Fruit fly (Drosophila melanogaster): ENCODE results near the gene nkd.
A peak's percentile ranks its signal among the peaks of the same experiment; 100 is the strongest.

nkd gene

dm6 chr3L:19062472-19063409, 17.5 kb upstream of the nkd start, which contains the start of the genes Ugt316A1 and Sfxn2 (continued):
- TF ChIP-seq Doc3 (GFP tag; IDR thresholded peaks at IDR 0.05; ENCODE audit: partially characterized antibody) (no peak), Meics (GFP tag; optimal IDR thresholded peaks at IDR 0.05) (peak; percentile 2), mirr (GFP tag; optimal IDR thresholded peaks at IDR 0.05) (peak; percentile 4), ems (GFP tag; optimal IDR thresholded peaks at IDR 0.05) (peak; percentile 31), amos (GFP tag; IDR thresholded peaks at IDR 0.05; ENCODE audit: partially characterized antibody) (peak; percentile 45; the same call in 1 of the 2 replicates), pho (GFP tag; optimal IDR thresholded peaks at IDR 0.05) (peak; percentile 71), lola (GFP tag; optimal IDR thresholded peaks at IDR 0.05) (peak in 2 of 3 experiments; percentile 35 to 62), CG17612 (GFP tag; IDR thresholded peaks at IDR 0.05) (no peak), tin (GFP tag; optimal IDR thresholded peaks at IDR 0.05) (peak; percentile 52), CG4404 (GFP tag; IDR thresholded peaks at IDR 0.05) (peak; percentile 48; the same call in 1 of the 2 replicates), zen2 (GFP tag; IDR thresholded peaks at IDR 0.05; ENCODE audit: partially characterized antibody) (no peak), CG13424 (tag; optimal IDR thresholded peaks at IDR 0.05) (peak; percentile 54), cato (GFP tag; optimal IDR thresholded peaks at IDR 0.05; ENCODE audit: borderline replicate concordance) (no peak), Fer1 (GFP tag; optimal IDR thresholded peaks at IDR 0.05) (peak; percentile 9), sisA (GFP tag; IDR thresholded peaks at IDR 0.05) (peak; percentile 38), CG7839 (tag; optimal IDR thresholded peaks at IDR 0.05) (peak; percentile 24), zen (tag; optimal IDR thresholded peaks at IDR 0.05) (peak; percentile 21), Mad (GFP tag; optimal IDR thresholded peaks at IDR 0.05) (peak; percentile 36), CG15269 (tag; optimal IDR thresholded peaks at IDR 0.05) (peak; percentile 2), CG17568 (GFP tag; optimal IDR thresholded peaks at IDR 0.05) (peak; percentile 40), CG1603 (tag; optimal IDR thresholded peaks at IDR 0.05) (peak; percentile 79), disco-r (GFP tag; optimal IDR thresholded peaks at IDR 0.05) (no peak), bbx (GFP tag; IDR thresholded peaks at IDR 0.05; ENCODE audit: partially characterized antibody) (0 out of 2 replicates have a peak, but pooled peaks have one; percentile 12), HHEX (GFP tag; optimal IDR thresholded peaks at IDR 0.05) (no peak), prd (optimal IDR thresholded peaks at IDR 0.05) (no peak), prd (GFP tag; IDR thresholded peaks at IDR 0.05) (peak; percentile 50; the same call in 1 of the 3 replicates), inv (GFP tag; IDR thresholded peaks at IDR 0.05; ENCODE audit: partially characterized antibody) (no peak), CG1233 (GFP tag; optimal IDR thresholded peaks at IDR 0.05) (no peak), CG3726 (GFP tag; IDR thresholded peaks at IDR 0.05) (no peak), Jarid2 (GFP tag; optimal IDR thresholded peaks at IDR 0.05) (peak; percentile 34), CG14667 (GFP tag; IDR thresholded peaks at IDR 0.05) (no peak), CG6272 (GFP tag; IDR thresholded peaks at IDR 0.05) (peak; percentile 45), wdn (GFP tag; IDR thresholded peaks at IDR 0.05) (0 out of 2 replicates have a peak, but pooled peaks have one; percentile 48), CG32767 (GFP tag; IDR thresholded peaks at IDR 0.05) (peak; percentile 23; the same call in 1 of the 2 replicates), CG11247 (GFP tag; IDR thresholded peaks at IDR 0.05) (no peak), sqz (GFP tag; optimal IDR thresholded peaks at IDR 0.05) (peak; percentile 75), CG15696 (tag; optimal IDR thresholded peaks at IDR 0.05) (peak; percentile 59), tup (GFP tag; optimal IDR thresholded peaks at IDR 0.05) (peak; percentile 38), gem (tag; optimal IDR thresholded peaks at IDR 0.05) (peak; percentile 52), CG11696 (GFP tag; IDR thresholded peaks at IDR 0.05) (no peak), pzg (GFP tag; optimal IDR thresholded peaks at IDR 0.05) (peak; percentile 86), CG10565 (GFP tag; optimal IDR thresholded peaks at IDR 0.05) (no peak), CG7987 (GFP tag; optimal IDR thresholded peaks at IDR 0.05) (no peak), cwo (GFP tag; optimal IDR thresholded peaks at IDR 0.05) (peak; percentile 17), CG9817 (tag; optimal IDR thresholded peaks at IDR 0.05) (peak; percentile 49), rib (GFP tag; IDR thresholded peaks at IDR 0.05) (0 out of 2 replicates have a peak, but pooled peaks have one; percentile 58)
